Fruit fly (Drosophila melanogaster) Kc167 (cell line): ENCODE measurements around the gene CG7326.

Experiments
- Myc ChIP-seq: fragments of >200 bp; optimal IDR thresholded peaks from 2 replicates; lab custom pipeline; 2017; ENCODE audit warnings: missing external identifiers
- Sin3A ChIP-seq: fragments of >200 bp; optimal IDR thresholded peaks from 2 replicates; lab custom pipeline; 2018; ENCODE audit warnings: missing external identifiers
- h ChIP-seq: fragments of >200 bp; optimal IDR thresholded peaks from 3 replicates; lab custom pipeline; 2018; ENCODE audit warnings: missing external identifiers
- insv ChIP-seq: fragments of >200 bp; optimal IDR thresholded peaks from 3 replicates; lab custom pipeline; 2018; ENCODE audit warnings: missing external identifiers
- psq ChIP-seq: fragments of >200 bp; optimal IDR thresholded peaks from 2 replicates; lab custom pipeline; 2017; ENCODE audit warnings: missing external identifiers
- ttk ChIP-seq: sonication (Bioruptor generic); optimal IDR thresholded peaks from 2 replicates; lab custom pipeline; 2017; ENCODE audit warnings: missing external identifiers

- no peak for TF ChIP-seq psq (lab: Kevin White, UChicago)
- no peak for TF ChIP-seq Myc (lab: Kevin White, UChicago)
- no peak for TF ChIP-seq ttk (lab: Kevin White, UChicago)
- no peak for TF ChIP-seq insv (lab: Kevin White, UChicago)
- no peak for TF ChIP-seq h
- TF ChIP-seq Sin3A (lab: Kevin White, UChicago): no peak
Observed at dm6 chrX:18902800-18903199, 39.2 kb upstream of the CG7326 start.
